Worm (Caenorhabditis elegans) whole organism, L4/young adult: Measurements from ENCODE around the gene rps-23.

Experiments
- W03F9.2 ChIP-seq: fragments of 150-350 bp; optimal IDR thresholded peaks from 2 replicates; lab custom pipeline; 2014; ENCODE audit warnings: missing biosample characterization, missing genetic modification characterization
- dao-5 ChIP-seq: sonication (generic microtip); optimal IDR thresholded peaks from 2 replicates; lab custom pipeline; 2016; ENCODE audit warnings: missing genotype, missing genetic modification characterization, moderate library complexity, missing compliant biosample characterization
- him-1 ChIP-seq: sonication (generic microtip); optimal IDR thresholded peaks from 2 replicates; lab custom pipeline; 2016; ENCODE audit warnings: missing genotype, missing genetic modification reagents, missing genetic modification characterization, missing compliant biosample characterization

rps-23 gene

DNA sequence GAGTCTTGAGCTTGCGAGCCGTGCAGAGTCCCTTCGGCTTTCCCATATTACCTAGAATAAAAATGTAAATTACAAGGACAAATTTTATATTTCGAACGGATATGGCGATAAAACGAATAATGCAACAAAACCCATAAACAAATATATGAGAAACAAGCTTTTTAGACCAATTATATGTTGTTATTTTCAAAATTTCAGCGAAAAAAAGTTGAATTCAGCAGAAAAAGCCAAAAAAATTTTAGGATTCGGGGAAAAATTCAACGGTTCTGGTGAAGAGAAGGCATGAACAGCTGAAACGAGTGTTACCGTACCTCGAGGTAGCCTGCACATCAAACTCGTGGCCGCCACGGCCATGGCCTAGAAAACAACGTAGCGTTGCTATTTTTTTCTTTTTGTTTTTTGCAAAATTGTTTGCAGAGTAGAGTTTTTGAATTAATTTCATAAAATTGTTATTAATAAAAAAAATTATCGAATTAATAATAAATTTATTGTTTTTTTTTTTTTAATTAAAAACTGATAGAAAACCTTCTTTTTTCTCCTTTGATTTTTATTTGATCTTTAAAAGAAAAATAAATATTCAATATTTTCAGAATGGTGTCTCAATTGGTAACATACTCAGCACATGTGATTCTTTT lies at the start of gene rps-23, which contains the start of gene dpm-3:
TSS of gene rps-23 (minus strand) at position 51 of the 635 bp plus-strand sequence.
TSS of gene dpm-3 (plus strand) at position 585 of the 635 bp plus-strand sequence.
- TF ChIP-seq him-1 (tag; lab: Kevin White, UChicago), result peak; percentile 87
- TF ChIP-seq W03F9.2 (tag; lab: Kevin White, UChicago), result peak; percentile 94
- no peak for TF ChIP-seq dao-5 (tag; lab: Kevin White, UChicago)

DNA sequence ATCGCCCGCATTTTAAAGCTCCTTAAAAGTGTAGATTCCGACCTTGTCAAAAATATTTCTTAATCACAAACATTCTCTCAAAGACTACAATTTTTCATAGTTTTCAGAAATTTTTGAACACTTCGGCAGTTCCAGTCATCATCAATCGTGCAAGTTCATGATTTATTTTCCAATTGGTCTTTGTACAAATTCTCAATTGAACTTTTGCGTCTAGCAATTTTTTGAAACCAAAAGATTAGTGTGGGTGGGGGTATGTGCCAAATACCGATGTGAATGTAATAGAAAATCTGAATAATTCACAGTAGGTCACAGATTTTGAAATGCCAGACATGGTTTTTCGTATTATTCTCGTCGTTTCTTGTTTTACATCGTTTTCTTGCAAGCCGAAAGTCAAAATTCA lies 47.5 kb upstream of the rps-23 start, which contains the start of gene clec-185:
TSS of gene clec-185 (plus strand) at position 301 of the 400 bp plus-strand sequence.
- TF ChIP-seq dao-5 (tag; lab: Kevin White, UChicago) (no peak), W03F9.2 (tag; lab: Kevin White, UChicago) (no peak), him-1 (tag; lab: Kevin White, UChicago) (no peak)

- no peak for TF ChIP-seq him-1 (tag; lab: Kevin White, UChicago)
- TF ChIP-seq W03F9.2 (tag; lab: Kevin White, UChicago), result no peak
- no peak for TF ChIP-seq dao-5 (tag; lab: Kevin White, UChicago)
These were observed 44.6 kb upstream of the rps-23 start, which contains the start of gene irg-4 for ce11 chrIV:12435442-12435841. irg-4 (plus strand) TSS chrIV:12435833.

DNA sequence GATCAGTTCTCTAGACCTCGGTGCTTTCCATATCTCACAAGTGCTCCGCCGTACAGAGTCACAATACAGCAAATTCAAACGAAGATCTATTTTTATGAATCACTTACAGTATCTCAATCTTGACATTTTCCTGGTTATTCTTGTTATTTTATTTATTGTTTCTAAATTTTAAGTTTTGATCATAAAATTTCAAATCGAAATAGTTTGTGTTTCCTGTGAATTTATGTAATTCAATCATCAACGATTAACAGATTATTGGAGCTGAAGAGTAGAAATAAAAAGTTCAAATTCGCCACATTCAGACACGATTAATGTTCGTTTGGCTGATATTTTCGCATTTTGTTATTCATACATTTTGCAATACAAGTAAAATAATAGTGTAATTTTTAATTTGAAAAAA lies 41.5 kb upstream of the rps-23 start, which contains the start of gene clec-184:
TSS of gene clec-184 (plus strand) at position 301 of the 400 bp plus-strand sequence.
- TF ChIP-seq him-1 (tag; lab: Kevin White, UChicago), result no peak
- TF ChIP-seq dao-5 (tag; lab: Kevin White, UChicago), result no peak
- TF ChIP-seq W03F9.2 (tag; lab: Kevin White, UChicago), result no peak

- TF ChIP-seq W03F9.2 (tag; lab: Kevin White, UChicago) (no peak), dao-5 (tag; lab: Kevin White, UChicago) (no peak), him-1 (tag; lab: Kevin White, UChicago) (no peak)
These were observed 40.9 kb upstream of the rps-23 start for ce11 chrIV:12431755-12432154.

ce11 chrIV:12429504-12429903 lies 38.7 kb upstream of the rps-23 start:
- TF ChIP-seq dao-5 (tag; lab: Kevin White, UChicago) (no peak), him-1 (tag; lab: Kevin White, UChicago) (no peak), W03F9.2 (tag; lab: Kevin White, UChicago) (no peak)

- TF ChIP-seq him-1 (tag; lab: Kevin White, UChicago) (no peak), W03F9.2 (tag; lab: Kevin White, UChicago) (no peak), dao-5 (tag; lab: Kevin White, UChicago) (no peak)
These were observed 37.6 kb upstream of the rps-23 start, which contains the start of gene col-130 for ce11 chrIV:12428467-12428866. col-130 (minus strand) TSS chrIV:12428516.

DNA sequence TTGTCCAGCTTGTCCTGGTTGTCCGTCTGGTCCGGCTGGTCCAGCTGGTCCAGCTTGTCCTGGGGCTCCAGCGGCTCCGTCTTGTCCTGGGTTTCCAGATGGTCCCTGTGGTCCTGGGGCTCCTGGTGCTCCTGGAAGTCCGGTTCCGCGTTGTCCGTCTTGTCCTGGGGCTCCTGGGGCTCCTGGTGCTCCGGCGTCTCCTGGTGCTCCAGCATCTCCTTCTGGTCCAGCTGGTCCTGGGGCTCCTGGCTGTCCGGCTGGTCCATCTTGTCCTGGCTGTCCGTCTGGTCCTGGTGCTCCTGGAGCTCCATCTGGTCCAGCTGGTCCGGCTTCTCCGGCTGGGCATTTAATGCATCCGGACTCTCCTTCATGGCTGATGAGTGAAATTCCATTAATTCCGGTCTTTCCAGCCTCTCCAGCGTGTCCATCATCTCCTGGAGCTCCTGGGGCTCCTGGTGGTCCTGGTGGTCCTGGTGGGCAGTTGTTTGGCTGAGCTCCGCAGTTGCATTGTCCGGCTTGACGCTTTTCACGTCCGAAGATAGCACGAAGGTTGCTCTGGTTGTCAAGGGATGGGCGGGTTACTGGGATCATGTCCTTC lies 36.9 kb upstream of the rps-23 start:
- no peak for TF ChIP-seq him-1 (tag; lab: Kevin White, UChicago)
- no peak for TF ChIP-seq W03F9.2 (tag; lab: Kevin White, UChicago)
- TF ChIP-seq dao-5 (tag; lab: Kevin White, UChicago), result no peak

DNA sequence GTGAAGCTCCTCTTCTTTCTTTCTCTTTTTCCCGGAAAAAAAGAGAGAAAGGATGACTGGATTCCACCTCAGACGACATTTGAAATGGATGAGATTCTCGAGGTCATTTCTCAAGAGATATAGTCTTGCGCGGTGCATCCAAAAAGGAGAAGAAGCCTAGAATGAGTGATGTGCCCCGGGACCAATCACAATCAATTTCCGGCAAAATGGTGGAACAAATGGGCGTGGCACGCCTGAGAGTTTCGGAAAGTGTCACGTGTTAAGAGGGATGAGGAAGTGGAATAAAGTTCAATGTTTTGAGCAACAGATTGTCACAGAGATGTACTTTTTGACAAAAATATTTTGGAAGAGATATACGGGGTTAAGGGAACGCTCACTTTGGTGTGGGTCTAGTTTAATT lies 34.7 kb upstream of the rps-23 start:
- TF ChIP-seq W03F9.2 (tag; lab: Kevin White, UChicago), result no peak

- TF ChIP-seq dao-5 (tag; lab: Kevin White, UChicago), result no peak
- no peak for TF ChIP-seq him-1 (tag; lab: Kevin White, UChicago)
- TF ChIP-seq W03F9.2 (tag; lab: Kevin White, UChicago), result no peak
These were observed 29.6 kb upstream of the rps-23 start, which contains the start of gene ugt-65 for ce11 chrIV:12420455-12420854. ugt-65 (plus strand) TSS chrIV:12420683.

DNA sequence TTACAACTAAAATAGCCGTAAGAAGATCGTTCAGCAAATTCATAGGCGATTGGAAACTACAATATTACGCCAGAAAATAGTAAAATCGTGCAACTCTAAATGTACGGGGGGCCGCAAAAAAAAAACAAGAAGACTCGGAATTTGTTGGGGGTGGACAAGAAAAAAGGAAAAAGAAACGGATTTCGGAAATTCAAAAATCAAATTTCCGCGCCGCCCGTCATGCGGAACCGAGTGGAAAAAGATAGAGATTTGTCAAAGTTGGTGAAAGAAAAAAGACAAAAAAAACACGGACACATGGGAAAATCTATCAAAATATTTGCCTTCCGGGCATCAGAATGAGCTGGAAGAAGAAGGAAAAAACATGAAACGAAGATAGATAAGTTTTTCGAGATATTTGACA lies 28.4 kb upstream of the rps-23 start:
- TF ChIP-seq dao-5 (tag; lab: Kevin White, UChicago) (no peak), him-1 (tag; lab: Kevin White, UChicago) (no peak), W03F9.2 (tag; lab: Kevin White, UChicago) (no peak)

DNA sequence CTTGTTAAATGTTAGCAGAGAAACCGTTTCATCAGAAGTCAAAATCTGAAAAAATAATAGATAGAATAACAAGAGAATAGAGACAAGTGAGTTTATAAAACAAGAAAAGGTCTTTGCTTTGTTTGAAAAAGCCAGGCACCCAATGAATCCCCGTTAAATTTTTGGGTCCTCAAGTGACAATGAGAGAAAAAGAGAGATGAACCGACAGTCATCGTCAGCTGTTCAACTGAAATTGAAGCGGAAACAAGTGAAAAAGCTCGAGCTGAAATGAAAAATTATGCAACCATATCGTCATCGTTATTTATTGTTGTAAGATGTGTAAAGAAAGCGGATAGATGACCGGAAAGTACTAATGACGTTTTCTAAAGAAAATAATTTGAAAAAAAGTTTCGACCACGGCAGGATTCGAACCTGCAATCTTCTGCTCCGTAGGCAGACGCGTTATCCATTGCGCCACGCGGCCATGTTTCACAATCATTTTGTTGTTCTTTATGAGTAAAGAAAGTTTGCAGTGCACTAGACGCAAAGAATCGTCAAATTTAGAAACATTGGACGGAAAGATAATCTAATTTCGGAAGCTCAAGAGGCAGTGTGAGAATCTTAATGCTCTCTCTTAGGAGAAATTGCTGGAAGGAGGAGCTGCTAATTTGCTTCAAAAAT lies 26.8 kb upstream of the rps-23 start, which contains the start of gene F08G5.3:
TSS of gene F08G5.3 (minus strand) at position 51 of the 660 bp plus-strand sequence.
- TF ChIP-seq him-1 (tag; lab: Kevin White, UChicago), result peak; percentile 52
- no peak for TF ChIP-seq W03F9.2 (tag; lab: Kevin White, UChicago)
- peak; percentile 36 for TF ChIP-seq dao-5 (tag; lab: Kevin White, UChicago)
